Worm (Caenorhabditis elegans) whole organism, L2 larva: ENCODE measurements around the gene him-10.
A peak's percentile ranks its signal among the peaks of the same experiment; 100 is the strongest.

Experiments used
- C34F6.9 ChIP-seq: fragments of 150-350 bp; optimal IDR thresholded peaks from 2 replicates; lab custom pipeline; 2014; ENCODE audit warnings: missing biosample characterization, missing genetic modification characterization
- F13H6.1 ChIP-seq: sonication (generic microtip); optimal IDR thresholded peaks from 2 replicates; lab custom pipeline; 2016; ENCODE audit warnings: missing genetic modification characterization, missing compliant biosample characterization
- R02D3.7 ChIP-seq: fragments of 150-350 bp; optimal IDR thresholded peaks from 2 replicates; lab custom pipeline; 2014; ENCODE audit warnings: missing biosample characterization, missing genetic modification characterization
- Y55F3AM.14 ChIP-seq: fragments of 200-800 bp; sonication (Bioruptor generic); optimal IDR thresholded peaks from 2 replicates; lab custom pipeline; 2018; ENCODE audit warnings: mild to moderate bottlenecking, missing genetic modification characterization, missing compliant biosample characterization
- alr-1 ChIP-seq: fragments of 150-350 bp; optimal IDR thresholded peaks from 2 replicates; lab custom pipeline; 2014; ENCODE audit warnings: missing biosample characterization, missing genetic modification characterization
- aly-2 ChIP-seq: fragments of 150-350 bp; optimal IDR thresholded peaks from 2 replicates; lab custom pipeline; 2014; ENCODE audit warnings: missing biosample characterization, missing genetic modification characterization
- ama-1 ChIP-seq: fragments of 150-350 bp; optimal IDR thresholded peaks from 2 replicates; lab custom pipeline; 2018; ENCODE audit warnings: inconsistent platforms
- blmp-1 ChIP-seq: sonication (generic microtip); optimal IDR thresholded peaks from 2 replicates; lab custom pipeline; 2017; ENCODE audit warnings: missing genetic modification characterization, mild to moderate bottlenecking, missing compliant biosample characterization, antibody characterized with exemption, moderate library complexity; ENCODE audit not compliant: insufficient read depth
- ceh-16 ChIP-seq: fragments of 150-350 bp; optimal IDR thresholded peaks from 2 replicates; lab custom pipeline; 2014; ENCODE audit warnings: missing biosample characterization, missing genetic modification characterization
- crh-2 ChIP-seq: sonication (generic microtip); optimal IDR thresholded peaks from 2 replicates; lab custom pipeline; 2017; ENCODE audit warnings: missing biosample characterization, missing genetic modification characterization
- dmd-4 ChIP-seq: sonication (generic microtip); optimal IDR thresholded peaks from 2 replicates; lab custom pipeline; 2017; ENCODE audit warnings: missing biosample characterization, missing genetic modification characterization
- egl-27 ChIP-seq: sonication (generic microtip); optimal IDR thresholded peaks from 3 replicates; lab custom pipeline; 2017; ENCODE audit warnings: missing biosample characterization, missing genetic modification reagents, missing genetic modification characterization
- elt-1 ChIP-seq: fragments of 150-350 bp; optimal IDR thresholded peaks from 2 replicates; lab custom pipeline; 2014; ENCODE audit warnings: missing biosample characterization, missing genetic modification characterization
- elt-3 ChIP-seq: sonication (generic microtip); optimal IDR thresholded peaks from 2 replicates; lab custom pipeline; 2017; ENCODE audit warnings: missing biosample characterization, missing genetic modification characterization
- fos-1 ChIP-seq: fragments of 150-350 bp; optimal IDR thresholded peaks from 2 replicates; lab custom pipeline; 2014; ENCODE audit warnings: missing biosample characterization, missing genetic modification characterization
- gmeb-1 ChIP-seq: fragments of 150-350 bp; optimal IDR thresholded peaks from 2 replicates; lab custom pipeline; 2014; ENCODE audit warnings: missing biosample characterization, missing genetic modification characterization
- lin-11 ChIP-seq: fragments of 150-350 bp; sonication (generic microtip); optimal IDR thresholded peaks from 2 replicates; lab custom pipeline; 2014; ENCODE audit warnings: missing biosample characterization, missing genetic modification characterization, inconsistent platforms, mixed read lengths
- lin-13 ChIP-seq: fragments of 150-350 bp; optimal IDR thresholded peaks from 2 replicates; lab custom pipeline; 2014; ENCODE audit warnings: missing biosample characterization, missing genetic modification reagents, missing genetic modification characterization
- lin-39 ChIP-seq: fragments of 150-350 bp; optimal IDR thresholded peaks from 2 replicates; lab custom pipeline; 2014; ENCODE audit warnings: missing biosample characterization, missing genetic modification reagents, missing genetic modification characterization
- lsy-2 ChIP-seq, 2 experiments: fragments of 150-350 bp in 1 of 2; sonication (generic microtip) in 1 of 2; optimal IDR thresholded peaks; 2 replicates each; lab custom pipeline; 2014 to 2017; ENCODE audit warnings: missing biosample characterization in 2 of 2, missing genetic modification characterization in 2 of 2
- mab-5 ChIP-seq: fragments of 150-350 bp; optimal IDR thresholded peaks from 2 replicates; lab custom pipeline; 2014; ENCODE audit warnings: missing biosample characterization, missing genetic modification characterization
- mbf-1 ChIP-seq: sonication (generic microtip); optimal IDR thresholded peaks from 2 replicates; lab custom pipeline; 2017; ENCODE audit warnings: missing biosample characterization, missing genetic modification characterization
- mdl-1 ChIP-seq, 2 experiments: fragments of 150-350 bp in 1 of 2; sonication (generic microtip) in 1 of 2; optimal IDR thresholded peaks; 2 replicates each; lab custom pipeline; 2017; ENCODE audit warnings: missing biosample characterization in 2 of 2, missing genetic modification characterization in 2 of 2
- nhr-11 ChIP-seq: fragments of 150-350 bp; optimal IDR thresholded peaks from 2 replicates; lab custom pipeline; 2014; ENCODE audit warnings: missing biosample characterization, missing genetic modification characterization
- nhr-12 ChIP-seq: fragments of 150-350 bp; optimal IDR thresholded peaks from 2 replicates; lab custom pipeline; 2014; ENCODE audit warnings: missing biosample characterization, missing genetic modification characterization
- nhr-129 ChIP-seq: fragments of 150-350 bp; optimal IDR thresholded peaks from 2 replicates; lab custom pipeline; 2014; ENCODE audit warnings: missing biosample characterization, missing genetic modification characterization
- nhr-23 ChIP-seq: fragments of 150-350 bp; optimal IDR thresholded peaks from 2 replicates; lab custom pipeline; 2014; ENCODE audit warnings: missing biosample characterization, missing genetic modification reagents, missing genetic modification characterization
- nhr-237 ChIP-seq: fragments of 150-350 bp; optimal IDR thresholded peaks from 2 replicates; lab custom pipeline; 2014; ENCODE audit warnings: missing biosample characterization, missing genetic modification characterization
- nhr-25 ChIP-seq: fragments of 150-350 bp; sonication (generic microtip); optimal IDR thresholded peaks from 3 replicates; lab custom pipeline; 2014; ENCODE audit warnings: missing biosample characterization, missing genetic modification characterization
- peb-1 ChIP-seq: fragments of 150-350 bp; optimal IDR thresholded peaks from 2 replicates; lab custom pipeline; 2014; ENCODE audit warnings: missing biosample characterization, missing genetic modification characterization
- skn-1 ChIP-seq: sonication (generic microtip); optimal IDR thresholded peaks from 2 replicates; lab custom pipeline; 2017; ENCODE audit warnings: missing biosample characterization, missing genetic modification characterization
- sma-3 ChIP-seq: sonication (generic microtip); optimal IDR thresholded peaks from 2 replicates; lab custom pipeline; 2016; ENCODE audit warnings: missing genetic modification reagents, missing genetic modification characterization, missing compliant biosample characterization
- sma-9 ChIP-seq, 2 experiments: fragments of 150-350 bp in 1 of 2; sonication (generic microtip) in 1 of 2; optimal IDR thresholded peaks; 2 replicates each; lab custom pipeline; 2014 to 2016; ENCODE audit warnings: missing genetic modification characterization in 2 of 2, mild to moderate bottlenecking in 1 of 2, missing biosample characterization in 1 of 2, missing compliant biosample characterization in 1 of 2, missing genetic modification reagents in 1 of 2, moderate library complexity in 1 of 2
- unc-39 ChIP-seq: fragments of 150-350 bp; optimal IDR thresholded peaks from 2 replicates; lab custom pipeline; 2014; ENCODE audit warnings: missing biosample characterization, missing genetic modification characterization
- unc-55 ChIP-seq: fragments of 150-350 bp; sonication (generic microtip); optimal IDR thresholded peaks from 3 replicates; lab custom pipeline; 2014; ENCODE audit warnings: missing biosample characterization, missing genetic modification reagents, missing genetic modification characterization
- unc-62 ChIP-seq: fragments of 150-350 bp; optimal IDR thresholded peaks from 2 replicates; lab custom pipeline; 2014; ENCODE audit warnings: missing biosample characterization, missing genetic modification reagents, missing genetic modification characterization
- ztf-1 ChIP-seq: fragments of 200-800 bp; sonication (Bioruptor generic); conservative IDR thresholded peaks from 2 replicates; pipeline ENCODE4 v1.3.6; 2022; ENCODE audit warnings: missing genetic modification characterization, missing compliant biosample characterization
- ztf-11 ChIP-seq: sonication (generic microtip); optimal IDR thresholded peaks from 2 replicates; lab custom pipeline; 2017; ENCODE audit warnings: missing biosample characterization, missing genetic modification characterization
- ztf-4 ChIP-seq: fragments of 150-350 bp; optimal IDR thresholded peaks from 2 replicates; lab custom pipeline; 2014; ENCODE audit warnings: missing biosample characterization, missing genetic modification characterization

him-10 gene

ce11 chrIII:5835163-5835871 is 32.3 kb downstream of the him-10 start (continued):
- TF ChIP-seq lin-39 (tag; lab: Kevin White, UChicago) (no peak), Y55F3AM.14 (GFP tag; lab: Kevin White, UChicago) (no peak), elt-3 (no peak), sma-3 (GFP tag; lab: Kevin White, UChicago) (peak; percentile 39), skn-1 (tag; lab: Kevin White, UChicago) (no peak), mdl-1 (tag; optimal IDR thresholded peaks at IDR 0.05; lab: Kevin White, UChicago) (no peak), mbf-1 (tag; lab: Kevin White, UChicago) (no peak), crh-2 (peak; percentile 57), nhr-237 (tag; lab: Kevin White, UChicago) (no peak), unc-55 (GFP tag; lab: Kevin White, UChicago) (no peak), nhr-129 (tag; lab: Kevin White, UChicago) (peak; percentile 38), dmd-4 (tag; lab: Kevin White, UChicago) (no peak), ztf-1 (GFP tag; lab: Robert Waterston, UW) (no peak), nhr-25 (tag; lab: Kevin White, UChicago) (no peak), lsy-2 (tag; optimal IDR thresholded peaks at IDR 0.05; lab: Kevin White, UChicago) (no peak), ceh-16 (tag; lab: Kevin White, UChicago) (no peak), peb-1 (no peak)

ce11 chrIII:5836261-5836660 is 33.2 kb downstream of the him-10 start:
- TF ChIP-seq F13H6.1 (tag; lab: Kevin White, UChicago) (no peak), nhr-129 (tag; lab: Kevin White, UChicago) (peak; percentile 9), unc-39 (tag; lab: Kevin White, UChicago) (no peak), sma-9 (GFP tag; optimal IDR thresholded peaks at IDR 0.05; lab: Kevin White, UChicago) (peak; percentile 55), sma-9 (tag; optimal IDR thresholded peaks at IDR 0.05; lab: Kevin White, UChicago) (no peak), lin-11 (tag; lab: Kevin White, UChicago) (no peak), ceh-16 (tag; lab: Kevin White, UChicago) (peak; percentile 29), R02D3.7 (tag; lab: Kevin White, UChicago) (no peak), lin-13 (no peak), mdl-1 (tag; optimal IDR thresholded peaks at IDR 0.05; lab: Kevin White, UChicago) (no peak), ztf-4 (tag; lab: Kevin White, UChicago) (no peak), nhr-25 (tag; lab: Kevin White, UChicago) (peak; percentile 5), mbf-1 (tag; lab: Kevin White, UChicago) (no peak), crh-2 (peak; percentile 21), elt-1 (tag; lab: Kevin White, UChicago) (peak; percentile 79)

- TF ChIP-seq mab-5 (tag; lab: Kevin White, UChicago) (no peak), aly-2 (tag; lab: Kevin White, UChicago) (no peak), blmp-1 (tag; lab: Kevin White, UChicago) (peak; percentile 3), fos-1 (tag; lab: Kevin White, UChicago) (no peak), gmeb-1 (peak; percentile 35), nhr-25 (tag; lab: Kevin White, UChicago) (peak; percentile 2), nhr-12 (tag; lab: Kevin White, UChicago) (no peak), C34F6.9 (tag; lab: Kevin White, UChicago) (peak; percentile 18), lin-13 (no peak), unc-62 (GFP tag; lab: Kevin White, UChicago) (no peak), nhr-11 (tag; lab: Kevin White, UChicago) (no peak), mbf-1 (tag; lab: Kevin White, UChicago) (no peak), sma-3 (GFP tag; lab: Kevin White, UChicago) (no peak), ztf-11 (tag; lab: Kevin White, UChicago) (no peak), elt-3 (no peak), lsy-2 (tag; optimal IDR thresholded peaks at IDR 0.05; lab: Kevin White, UChicago) (no peak), egl-27 (tag; lab: Kevin White, UChicago) (peak; percentile 23), alr-1 (no peak), ama-1 (lab: Kevin White, UChicago) (peak; percentile 14), nhr-23 (tag; lab: Kevin White, UChicago) (no peak), nhr-129 (tag; lab: Kevin White, UChicago) (no peak), peb-1 (no peak), sma-9 (GFP tag; optimal IDR thresholded peaks at IDR 0.05; lab: Kevin White, UChicago) (peak; percentile 17), sma-9 (tag; optimal IDR thresholded peaks at IDR 0.05; lab: Kevin White, UChicago) (no peak)
- TF ChIP-seq, all 48 proteins: peak for 7
Observed at ce11 chrIII:5836816-5837215, 33.8 kb downstream of the him-10 start, which contains the start of gene W04D12.1. Gene W04D12.1, plus strand, starts transcription at chrIII:5836926.
